Fruit fly (Drosophila melanogaster): ENCODE data around the gene IFT57.

IFT57 gene

dm6 chr2L:3507209-3508164, 23.1 kb upstream of the IFT57 start, which contains the start of gene tim:
tim (minus strand) TSS chr2L:3508119.
- TF ChIP-seq ttk (optimal IDR thresholded peaks at IDR 0.05) = no peak
- TF ChIP-seq Sin3A (optimal IDR thresholded peaks at IDR 0.05) = no peak
- TF ChIP-seq h (optimal IDR thresholded peaks at IDR 0.05) = no peak
- no peak for TF ChIP-seq Myc (optimal IDR thresholded peaks at IDR 0.05)
- TF ChIP-seq insv (optimal IDR thresholded peaks at IDR 0.05) = no peak
- no peak for TF ChIP-seq psq (optimal IDR thresholded peaks at IDR 0.05)

- TF ChIP-seq psq (optimal IDR thresholded peaks at IDR 0.05) (no peak), Sin3A (optimal IDR thresholded peaks at IDR 0.05) (no peak), ttk (optimal IDR thresholded peaks at IDR 0.05) (no peak), Myc (optimal IDR thresholded peaks at IDR 0.05) (no peak), h (optimal IDR thresholded peaks at IDR 0.05) (no peak), insv (optimal IDR thresholded peaks at IDR 0.05) (no peak)
Measured at dm6 chr2L:3510002-3510401, 20.6 kb upstream of the IFT57 start, which contains the start of gene CG31954. CG31954 (minus strand) TSS chr2L:3510102.

- TF ChIP-seq Myc (optimal IDR thresholded peaks at IDR 0.05) (no peak), Sin3A (optimal IDR thresholded peaks at IDR 0.05) (no peak), ttk (optimal IDR thresholded peaks at IDR 0.05) (no peak), insv (optimal IDR thresholded peaks at IDR 0.05) (no peak), psq (optimal IDR thresholded peaks at IDR 0.05) (no peak), h (optimal IDR thresholded peaks at IDR 0.05) (no peak)
Measured at dm6 chr2L:3514569-3515191, 15.9 kb upstream of the IFT57 start, which contains the start of the genes LeuRS and CG17593. LeuRS (minus strand) TSS chr2L:3514656. CG17593 (plus strand) TSS chr2L:3514872.

- TF ChIP-seq insv (optimal IDR thresholded peaks at IDR 0.05) = no peak
- no peak for TF ChIP-seq h (optimal IDR thresholded peaks at IDR 0.05)
- no peak for TF ChIP-seq psq (optimal IDR thresholded peaks at IDR 0.05)
Measured at dm6 chr2L:3519551-3519950, 11.0 kb upstream of the IFT57 start, which contains the start of the genes CG3213 and CG8851. CG3213 (minus strand) TSS chr2L:3519651. CG8851 (plus strand) TSS chr2L:3519677.

- TF ChIP-seq Sin3A (optimal IDR thresholded peaks at IDR 0.05) (no peak), Myc (optimal IDR thresholded peaks at IDR 0.05) (no peak), h (optimal IDR thresholded peaks at IDR 0.05) (no peak), insv (optimal IDR thresholded peaks at IDR 0.05) (no peak), ttk (optimal IDR thresholded peaks at IDR 0.05) (no peak), psq (optimal IDR thresholded peaks at IDR 0.05) (no peak)
Measured at dm6 chr2L:3523956-3524355, 6.6 kb upstream of the IFT57 start, which contains the start of gene Sr-CIV. Sr-CIV (minus strand) TSS chr2L:3524056.

dm6 chr2L:3524729-3525181, 5.8 kb upstream of the IFT57 start, which contains the start of gene CG8852:
CG8852 (plus strand) TSS chr2L:3525131.
- TF ChIP-seq psq (optimal IDR thresholded peaks at IDR 0.05) (no peak), Myc (optimal IDR thresholded peaks at IDR 0.05) (no peak), Sin3A (optimal IDR thresholded peaks at IDR 0.05) (no peak)

dm6 chr2L:3532973-3533525, 2.5 kb downstream of the IFT57 start:
- no peak for TF ChIP-seq ttk (optimal IDR thresholded peaks at IDR 0.05)
- no peak for TF ChIP-seq h (optimal IDR thresholded peaks at IDR 0.05)
- no peak for TF ChIP-seq psq (optimal IDR thresholded peaks at IDR 0.05)
- no peak for TF ChIP-seq insv (optimal IDR thresholded peaks at IDR 0.05)
- TF ChIP-seq Sin3A (optimal IDR thresholded peaks at IDR 0.05) = no peak
- TF ChIP-seq Myc (optimal IDR thresholded peaks at IDR 0.05) = no peak

dm6 chr2L:3534227-3534842, 3.7 kb downstream of the IFT57 start:
- TF ChIP-seq h (optimal IDR thresholded peaks at IDR 0.05) (no peak), Myc (optimal IDR thresholded peaks at IDR 0.05) (no peak), psq (optimal IDR thresholded peaks at IDR 0.05) (no peak), Sin3A (optimal IDR thresholded peaks at IDR 0.05) (no peak), ttk (optimal IDR thresholded peaks at IDR 0.05) (no peak), insv (optimal IDR thresholded peaks at IDR 0.05) (no peak)

- TF ChIP-seq Myc (optimal IDR thresholded peaks at IDR 0.05) (no peak), insv (optimal IDR thresholded peaks at IDR 0.05) (no peak), psq (optimal IDR thresholded peaks at IDR 0.05) (no peak), Sin3A (optimal IDR thresholded peaks at IDR 0.05) (no peak), h (optimal IDR thresholded peaks at IDR 0.05) (no peak), ttk (optimal IDR thresholded peaks at IDR 0.05) (no peak)
Measured at dm6 chr2L:3538564-3539411, 8.2 kb downstream of the IFT57 start, which contains the start of gene drm. drm (plus strand) TSS chr2L:3539247.

dm6 chr2L:3539412-3539743, 8.8 kb downstream of the IFT57 start:
- TF ChIP-seq Myc (optimal IDR thresholded peaks at IDR 0.05) = no peak
- TF ChIP-seq psq (optimal IDR thresholded peaks at IDR 0.05) = no peak

- no peak for TF ChIP-seq h (optimal IDR thresholded peaks at IDR 0.05)
- TF ChIP-seq ttk (optimal IDR thresholded peaks at IDR 0.05) = no peak
- TF ChIP-seq Sin3A (optimal IDR thresholded peaks at IDR 0.05) = no peak
- no peak for TF ChIP-seq psq (optimal IDR thresholded peaks at IDR 0.05)
- TF ChIP-seq Myc (optimal IDR thresholded peaks at IDR 0.05) = no peak
- no peak for TF ChIP-seq insv (optimal IDR thresholded peaks at IDR 0.05)
Measured at dm6 chr2L:3539996-3540395, 9.4 kb downstream of the IFT57 start.
